Fruit fly (Drosophila melanogaster) Kc167 (cell line): Measurements from ENCODE around the gene smo.

ENCODE experiments used
- Myc ChIP-seq: fragments of >200 bp; optimal IDR thresholded peaks from 2 replicates; lab custom pipeline; 2017; ENCODE audit warnings: missing external identifiers
- Sin3A ChIP-seq: fragments of >200 bp; optimal IDR thresholded peaks from 2 replicates; lab custom pipeline; 2018; ENCODE audit warnings: missing external identifiers
- insv ChIP-seq: fragments of >200 bp; optimal IDR thresholded peaks from 3 replicates; lab custom pipeline; 2018; ENCODE audit warnings: missing external identifiers
- ttk ChIP-seq: sonication (Bioruptor generic); optimal IDR thresholded peaks from 2 replicates; lab custom pipeline; 2017; ENCODE audit warnings: missing external identifiers

- TF ChIP-seq Myc (lab: Kevin White, UChicago) (no peak), insv (lab: Kevin White, UChicago) (no peak), Sin3A (lab: Kevin White, UChicago) (no peak), ttk (lab: Kevin White, UChicago) (no peak)
Measured at dm6 chr2L:321793-322192, 44.4 kb downstream of the smo start, which contains the start of gene CG33127.
